Worm (Caenorhabditis elegans) whole organism, L4/young adult: ENCODE measurements around the gene Y75B7B.1.

Source experiments
- W03F9.2 ChIP-seq: fragments of 150-350 bp; optimal IDR thresholded peaks from 2 replicates; lab custom pipeline; 2014; ENCODE audit warnings: missing biosample characterization, missing genetic modification characterization
- dao-5 ChIP-seq: sonication (generic microtip); optimal IDR thresholded peaks from 2 replicates; lab custom pipeline; 2016; ENCODE audit warnings: missing genotype, missing genetic modification characterization, moderate library complexity, missing compliant biosample characterization

ce11 chrV:1285657-1286123 is 15.0 kb downstream of the Y75B7B.1 start, which contains the start of gene tank-1:
- no peak for TF ChIP-seq W03F9.2 (tag; lab: Kevin White, UChicago)
- TF ChIP-seq dao-5 (tag; lab: Kevin White, UChicago) = no peak
